Worm (Caenorhabditis elegans): ENCODE measurements around the gene spig-5.

DNA sequence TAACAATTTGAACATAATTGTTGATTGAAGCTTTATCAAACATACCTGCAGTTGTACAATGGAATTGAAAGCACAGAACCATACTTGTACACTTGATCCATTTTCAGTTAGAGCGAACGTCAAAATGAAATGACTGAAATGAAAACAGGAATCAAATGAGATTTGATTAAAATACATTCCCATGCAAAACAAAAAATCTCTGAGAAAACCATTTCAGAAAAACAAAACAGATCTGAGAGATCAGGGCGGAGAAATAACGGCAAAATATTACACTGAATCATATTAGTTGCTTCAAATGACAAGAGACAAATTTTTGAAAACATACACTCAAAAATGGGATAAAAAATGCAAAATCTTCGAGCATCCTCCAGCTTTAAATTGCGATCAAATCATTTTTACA lies 28.5 kb upstream of the spig-5 start, which contains the start of gene srt-33:
- TF ChIP-seq pqm-1 (tag; optimal IDR thresholded peaks at IDR 0.05) = no peak
- TF ChIP-seq ceh-31 (tag; optimal IDR thresholded peaks at IDR 0.05) = no peak
- no peak for TF ChIP-seq hlh-13 (GFP tag; optimal IDR thresholded peaks at IDR 0.05)
- TF ChIP-seq pha-4 (tag; optimal IDR thresholded peaks at IDR 0.05) = no peak
- TF ChIP-seq nhr-232 (tag; optimal IDR thresholded peaks at IDR 0.05) = no peak
- TF ChIP-seq nhr-11 (tag; optimal IDR thresholded peaks at IDR 0.05) = no peak
